Fruit fly (Drosophila melanogaster): ENCODE data around the gene mei-217.

DNA sequence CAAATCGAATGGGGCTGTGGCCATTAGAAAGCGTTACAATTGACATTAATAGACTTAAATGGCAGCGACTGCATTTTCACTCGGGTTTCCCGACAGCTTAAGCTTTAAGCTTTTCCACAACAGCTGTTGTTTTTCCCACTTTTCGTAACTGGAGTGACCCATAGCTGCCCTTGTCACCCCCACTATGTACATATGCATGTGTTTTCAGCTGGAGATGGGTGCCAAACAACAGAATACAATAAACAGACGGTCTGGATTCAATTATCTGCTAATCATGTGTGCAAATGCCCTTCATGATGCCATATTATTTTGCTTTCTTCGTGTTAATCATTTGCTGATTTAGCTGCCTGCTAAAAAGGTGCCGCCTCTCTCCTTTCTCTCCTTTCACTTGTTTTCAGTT, 40.7 kb upstream of the mei-217 start:
- TF ChIP-seq Kr (GFP tag; optimal IDR thresholded peaks at IDR 0.05) (no peak), CG5180 (GFP tag; optimal IDR thresholded peaks at IDR 0.05) (no peak), CG10654 (GFP tag; optimal IDR thresholded peaks at IDR 0.05) (no peak), CG11085 (GFP tag; IDR thresholded peaks at IDR 0.05) (no peak), aop (GFP tag; IDR thresholded peaks at IDR 0.05) (no peak), tup (GFP tag; optimal IDR thresholded peaks at IDR 0.05) (no peak), Gug (GFP tag; IDR thresholded peaks at IDR 0.05) (no peak)
